Fruit fly (Drosophila melanogaster): ENCODE measurements around the gene Trx2.
A peak's percentile ranks its signal among the peaks of the same experiment; 100 is the strongest.

Gene Trx2

dm6 chr2L:9564527-9564926 lies 48.4 kb upstream of the Trx2 start (continued):
- TF ChIP-seq CG42726 (GFP tag; IDR thresholded peaks at IDR 0.05; ENCODE audit: partially characterized antibody) (no peak), CG31388 (GFP tag; optimal IDR thresholded peaks at IDR 0.05) (no peak), ems (GFP tag; optimal IDR thresholded peaks at IDR 0.05) (no peak), peb (GFP tag; IDR thresholded peaks at IDR 0.05) (no peak), CG9215 (GFP tag; IDR thresholded peaks at IDR 0.05) (peak; percentile 47), Ptx1 (GFP tag; IDR thresholded peaks at IDR 0.05) (peak; percentile 57), ab (GFP tag; optimal IDR thresholded peaks at IDR 0.05) (no peak), fd3F (GFP tag; optimal IDR thresholded peaks at IDR 0.05) (peak; percentile 41), Awh (GFP tag; IDR thresholded peaks at IDR 0.05) (no peak), CG18764 (GFP tag; optimal IDR thresholded peaks at IDR 0.05) (no peak), CG10267 (tag; optimal IDR thresholded peaks at IDR 0.05) (peak; percentile 12), ase (GFP tag; IDR thresholded peaks at IDR 0.05) (no peak), mld (GFP tag; IDR thresholded peaks at IDR 0.05; ENCODE audit: partially characterized antibody) (no peak), CG4730 (GFP tag; IDR thresholded peaks at IDR 0.05) (no peak), CG8089 (GFP tag; optimal IDR thresholded peaks at IDR 0.05) (no peak), HLH4C (GFP tag; IDR thresholded peaks at IDR 0.05; ENCODE audit: partially characterized antibody) (no peak), CG43689 (GFP tag; IDR thresholded peaks at IDR 0.05) (no peak), slp2 (GFP tag; optimal IDR thresholded peaks at IDR 0.05) (no peak), Meics (GFP tag; optimal IDR thresholded peaks at IDR 0.05) (peak; percentile 51), lilli (GFP tag; optimal IDR thresholded peaks at IDR 0.05) (peak; percentile 37), CG2889 (GFP tag; IDR thresholded peaks at IDR 0.05) (no peak), CG4360 (GFP tag; IDR thresholded peaks at IDR 0.05) (no peak), CG3847 (GFP tag; IDR thresholded peaks at IDR 0.05) (0 out of 2 replicates have a peak, but pooled peaks have one; percentile 18), CG4282 (GFP tag; optimal IDR thresholded peaks at IDR 0.05) (no peak), chn (GFP tag; optimal IDR thresholded peaks at IDR 0.05) (no peak), CG1602 (GFP tag; optimal IDR thresholded peaks at IDR 0.05) (peak; percentile 2), zen (tag; optimal IDR thresholded peaks at IDR 0.05) (no peak), eve (GFP tag; optimal IDR thresholded peaks at IDR 0.05) (peak in 1 of 2 experiments; percentile 31), CG2875 (GFP tag; optimal IDR thresholded peaks at IDR 0.05) (no peak), Ada2b (GFP tag; IDR thresholded peaks at IDR 0.05) (peak; percentile 35; the same call in 1 of the 2 replicates), ranshi (GFP tag; IDR thresholded peaks at IDR 0.05) (no peak), CG13424 (tag; optimal IDR thresholded peaks at IDR 0.05) (peak; percentile 60), CG11695 (GFP tag; IDR thresholded peaks at IDR 0.05) (peak; percentile 49; the same call in 1 of the 3 replicates), so (GFP tag; IDR thresholded peaks at IDR 0.05) (0 out of 3 replicates have a peak, but pooled peaks have one; percentile 29), Max (GFP tag; optimal IDR thresholded peaks at IDR 0.05) (no peak), row (GFP tag; IDR thresholded peaks at IDR 0.05) (peak; percentile 55), CG1832 (GFP tag; optimal IDR thresholded peaks at IDR 0.05) (no peak), CG32767 (GFP tag; IDR thresholded peaks at IDR 0.05) (0 out of 2 replicates have a peak, but pooled peaks have one; percentile 33), tgo (GFP tag; IDR thresholded peaks at IDR 0.05) (peak; percentile 48; the same call in 2 of the 3 replicates), CG31365 (tag; optimal IDR thresholded peaks at IDR 0.05) (no peak), CG12155 (GFP tag; optimal IDR thresholded peaks at IDR 0.05) (no peak), CG7556 (GFP tag; optimal IDR thresholded peaks at IDR 0.05) (peak; percentile 58), CG17612 (GFP tag; IDR thresholded peaks at IDR 0.05) (no peak), Dll (GFP tag; IDR thresholded peaks at IDR 0.05; ENCODE audit: partially characterized antibody) (no peak), pb (GFP tag; optimal IDR thresholded peaks at IDR 0.05) (no peak), CG12104 (GFP tag; optimal IDR thresholded peaks at IDR 0.05) (peak; percentile 23), Side (GFP tag; optimal IDR thresholded peaks at IDR 0.05) (no peak), CG7839 (tag; optimal IDR thresholded peaks at IDR 0.05) (peak; percentile 71), CG8478 (optimal IDR thresholded peaks at IDR 0.05) (no peak), zen2 (GFP tag; IDR thresholded peaks at IDR 0.05; ENCODE audit: partially characterized antibody) (no peak), CG31224 (GFP tag; IDR thresholded peaks at IDR 0.05) (no peak), CG17361 (GFP tag; IDR thresholded peaks at IDR 0.05) (peak; percentile 64), CG4820 (GFP tag; optimal IDR thresholded peaks at IDR 0.05) (no peak)
